Fruit fly (Drosophila melanogaster) whole organism, embryonic: ENCODE measurements around the gene CG13062.

Experiments used
- Atf-2 ChIP-seq: fragments of 200-800 bp; sonication (Bioruptor generic); optimal IDR thresholded peaks from 2 replicates; lab custom pipeline; 2016; ENCODE audit warnings: missing biosample characterization, missing genetic modification characterization
- BEAF-32 ChIP-seq: fragments of 200-800 bp; sonication (Bioruptor generic); optimal IDR thresholded peaks from 3 replicates; lab custom pipeline; 2017; ENCODE audit warnings: missing biosample characterization, missing genetic modification characterization, mild to moderate bottlenecking, moderate library complexity, missing genetic modification reagents
- Bdp1 ChIP-seq: fragments of 200-800 bp; sonication (Bioruptor generic); optimal IDR thresholded peaks from 3 replicates; lab custom pipeline; 2016; ENCODE audit warnings: missing biosample characterization, missing genetic modification characterization
- CG11456 ChIP-seq: fragments of 200-800 bp; sonication (Bioruptor generic); IDR thresholded peaks from 3 replicates; pipeline ENCODE4 v1.3.6; 2022; ENCODE audit warnings: missing biosample characterization, missing genetic modification characterization
- CG13894 ChIP-seq: fragments of 200-800 bp; sonication (Bioruptor generic); optimal IDR thresholded peaks from 3 replicates; lab custom pipeline; 2018; ENCODE audit warnings: missing biosample characterization, mild to moderate bottlenecking, missing genetic modification characterization, moderate library complexity
- CG3847 ChIP-seq: fragments of 200-800 bp; sonication (Bioruptor generic); IDR thresholded peaks from 2 replicates; pipeline ENCODE4 v1.3.6; 2022; ENCODE audit warnings: missing biosample characterization, missing genetic modification characterization
- CG4328 ChIP-seq: fragments of 200-800 bp; sonication (Bioruptor generic); optimal IDR thresholded peaks from 3 replicates; lab custom pipeline; 2017; ENCODE audit warnings: missing biosample characterization, missing genetic modification reagents, missing genetic modification characterization
- CG4404 ChIP-seq: fragments of 200-800 bp; sonication (Bioruptor generic); IDR thresholded peaks from 2 replicates; pipeline ENCODE4 v1.3.6; 2022; ENCODE audit warnings: missing biosample characterization, missing genetic modification characterization
- CG6272 ChIP-seq: fragments of 200-800 bp; sonication (Bioruptor generic); IDR thresholded peaks from 2 replicates; pipeline ENCODE4 v1.3.6; 2022; ENCODE audit warnings: missing biosample characterization, missing genetic modification characterization
- CG6791 ChIP-seq: fragments of 200-800 bp; sonication (Bioruptor generic); IDR thresholded peaks from 3 replicates; pipeline ENCODE4 v1.3.6; 2022; ENCODE audit warnings: missing biosample characterization, missing genetic modification characterization; ENCODE audit not compliant: partially characterized antibody
- CG7963 ChIP-seq: fragments of 200-800 bp; sonication (Bioruptor generic); IDR thresholded peaks from 3 replicates; pipeline ENCODE4 v1.3.6; 2022; ENCODE audit warnings: missing biosample characterization, missing genetic modification characterization; ENCODE audit not compliant: partially characterized antibody
- CG8359 ChIP-seq: fragments of 200-800 bp; sonication (Bioruptor generic); optimal IDR thresholded peaks from 2 replicates; lab custom pipeline; 2017; ENCODE audit warnings: missing biosample characterization, mild to moderate bottlenecking, missing genetic modification characterization, borderline replicate concordance
- D19B ChIP-seq: fragments of 200-800 bp; sonication (Bioruptor generic); optimal IDR thresholded peaks from 2 replicates; lab custom pipeline; 2017; ENCODE audit warnings: missing biosample characterization, mild to moderate bottlenecking, missing genetic modification characterization
- Dll ChIP-seq: fragments of 200-800 bp; sonication (Bioruptor generic); IDR thresholded peaks from 4 replicates; pipeline ENCODE4 v1.3.6; 2022; ENCODE audit warnings: missing biosample characterization, missing genetic modification characterization; ENCODE audit not compliant: partially characterized antibody
- E2f1 ChIP-seq: fragments of 200-800 bp; sonication (Bioruptor generic); IDR thresholded peaks from 2 replicates; pipeline ENCODE4 v1.3.6; 2022; ENCODE audit warnings: missing biosample characterization, missing genetic modification characterization
- E2f2 ChIP-seq: fragments of 200-800 bp; sonication (Bioruptor generic); IDR thresholded peaks from 2 replicates; pipeline ENCODE4 v1.3.6; 2022; ENCODE audit warnings: missing biosample characterization, missing genetic modification characterization
- HHEX ChIP-seq: fragments of 200-800 bp; sonication (Bioruptor generic); optimal IDR thresholded peaks from 3 replicates; lab custom pipeline; 2017; ENCODE audit warnings: missing biosample characterization, mild to moderate bottlenecking, missing genetic modification characterization, missing genetic modification reagents
- HmgD ChIP-seq: fragments of 200-800 bp; sonication (Bioruptor generic); optimal IDR thresholded peaks from 3 replicates; lab custom pipeline; 2016; ENCODE audit warnings: missing biosample characterization, missing genetic modification characterization
- MBD-R2 ChIP-seq: fragments of 200-800 bp; sonication (Bioruptor generic); IDR thresholded peaks from 2 replicates; pipeline ENCODE4 v1.3.6; 2022; ENCODE audit warnings: missing biosample characterization, missing genetic modification characterization
- MTF-1 ChIP-seq: fragments of 200-800 bp; sonication (Bioruptor generic); optimal IDR thresholded peaks from 2 replicates; lab custom pipeline; 2018; ENCODE audit warnings: missing biosample characterization, mild to moderate bottlenecking, missing genetic modification characterization, borderline replicate concordance
- Med ChIP-seq: fragments of 200-800 bp; sonication (Bioruptor generic); peaks from one replicate; lab custom pipeline; 2016; ENCODE audit warnings: missing biosample characterization, missing genetic modification characterization, mild to moderate bottlenecking, inconsistent platforms, moderate library complexity
- Six4 ChIP-seq: fragments of 200-800 bp; sonication (Bioruptor generic); optimal IDR thresholded peaks from 2 replicates; lab custom pipeline; 2016; ENCODE audit warnings: missing biosample characterization, missing genetic modification characterization
- Stat92E ChIP-seq, 3 experiments: fragments of >200 bp in 2 of 3; fragments of 200-800 bp in 1 of 3; sonication (Bioruptor generic) in 1 of 3; optimal IDR thresholded peaks; 2 replicates each; lab custom pipeline; 2017 to 2019; ENCODE audit warnings: missing biosample characterization in 3 of 3, missing genetic modification characterization in 3 of 3, mild to moderate bottlenecking in 1 of 3, moderate library complexity in 1 of 3
- bigmax ChIP-seq: fragments of 200-800 bp; sonication (Bioruptor generic); optimal IDR thresholded peaks from 2 replicates; lab custom pipeline; 2018; ENCODE audit warnings: missing biosample characterization, mild to moderate bottlenecking, missing genetic modification characterization
- chinmo ChIP-seq: fragments of 200-800 bp; sonication (Bioruptor generic); IDR thresholded peaks from 4 replicates; pipeline ENCODE4 v1.3.6; 2022; ENCODE audit warnings: missing biosample characterization, missing genetic modification characterization; ENCODE audit not compliant: partially characterized antibody
- crp ChIP-seq, 2 experiments: fragments of 200-800 bp; sonication (Bioruptor generic); optimal IDR thresholded peaks; 2 replicates in 1 of 2; 3 replicates in 1 of 2; lab custom pipeline; 2017; ENCODE audit warnings: missing biosample characterization in 2 of 2, missing genetic modification characterization in 2 of 2, mild to moderate bottlenecking in 1 of 2, moderate library complexity in 1 of 2
- cwo ChIP-seq: fragments of 200-800 bp; sonication (Bioruptor generic); optimal IDR thresholded peaks from 3 replicates; lab custom pipeline; 2017; ENCODE audit warnings: missing biosample characterization, missing genetic modification characterization, mild to moderate bottlenecking, moderate library complexity, missing genetic modification reagents
- gce ChIP-seq: fragments of 200-800 bp; sonication (Bioruptor generic); IDR thresholded peaks from 3 replicates; pipeline ENCODE4 v1.3.6; 2022; ENCODE audit warnings: missing biosample characterization, missing genetic modification characterization
- gem ChIP-seq: fragments of 200-800 bp; sonication (Bioruptor generic); optimal IDR thresholded peaks from 2 replicates; lab custom pipeline; 2019; ENCODE audit warnings: missing biosample characterization, mild to moderate bottlenecking, missing genetic modification characterization, moderate library complexity
- gfzf ChIP-seq: fragments of 200-800 bp; sonication (Bioruptor generic); optimal IDR thresholded peaks from 2 replicates; lab custom pipeline; 2016; ENCODE audit warnings: missing biosample characterization, mild to moderate bottlenecking, missing genetic modification characterization, moderate library complexity
- kah ChIP-seq: fragments of 200-800 bp; sonication (Bioruptor generic); optimal IDR thresholded peaks from 2 replicates; lab custom pipeline; 2018; ENCODE audit warnings: missing biosample characterization, mild to moderate bottlenecking, missing genetic modification characterization
- knrl ChIP-seq: fragments of 200-800 bp; sonication (Bioruptor generic); IDR thresholded peaks from 3 replicates; pipeline ENCODE4 v1.3.6; 2022; ENCODE audit warnings: missing biosample characterization, missing genetic modification characterization; ENCODE audit not compliant: partially characterized antibody
- lab ChIP-seq: fragments of 200-800 bp; sonication (Bioruptor generic); optimal IDR thresholded peaks from 3 replicates; lab custom pipeline; 2017; ENCODE audit warnings: missing biosample characterization, missing genetic modification characterization, mild to moderate bottlenecking, moderate library complexity, missing genetic modification reagents
- mam ChIP-seq: fragments of 200-800 bp; sonication (Bioruptor generic); optimal IDR thresholded peaks from 3 replicates; lab custom pipeline; 2016; ENCODE audit warnings: missing biosample characterization, missing genetic modification characterization
- nmo ChIP-seq: fragments of 200-800 bp; sonication (Bioruptor generic); optimal IDR thresholded peaks from 2 replicates; lab custom pipeline; 2018; ENCODE audit warnings: missing biosample characterization, mild to moderate bottlenecking, missing genetic modification characterization, moderate library complexity
- oc ChIP-seq: fragments of 200-800 bp; sonication (Bioruptor generic); optimal IDR thresholded peaks from 2 replicates; lab custom pipeline; 2018; ENCODE audit warnings: missing biosample characterization, mild to moderate bottlenecking, missing genetic modification characterization, moderate library complexity
- phol ChIP-seq: fragments of 200-800 bp; sonication (Bioruptor generic); optimal IDR thresholded peaks from 3 replicates; lab custom pipeline; 2018; ENCODE audit warnings: missing biosample characterization, mild to moderate bottlenecking, missing genetic modification characterization, moderate library complexity
- pzg ChIP-seq: fragments of 200-800 bp; sonication (Bioruptor generic); optimal IDR thresholded peaks from 3 replicates; lab custom pipeline; 2018; ENCODE audit warnings: missing biosample characterization, mild to moderate bottlenecking, missing genetic modification characterization, moderate library complexity
- rib ChIP-seq: fragments of 200-800 bp; sonication (Bioruptor generic); IDR thresholded peaks from 2 replicates; pipeline ENCODE4 v1.3.6; 2022; ENCODE audit warnings: missing biosample characterization, missing genetic modification characterization
- salm ChIP-seq: fragments of 200-800 bp; sonication (Bioruptor generic); optimal IDR thresholded peaks from 2 replicates; lab custom pipeline; 2018; ENCODE audit warnings: missing biosample characterization, mild to moderate bottlenecking, missing genetic modification characterization
- schlank ChIP-seq: fragments of 200-800 bp; sonication (Bioruptor generic); optimal IDR thresholded peaks from 2 replicates; lab custom pipeline; 2018; ENCODE audit warnings: missing biosample characterization, mild to moderate bottlenecking, missing genetic modification characterization
- stwl ChIP-seq: fragments of 200-800 bp; sonication (Bioruptor generic); optimal IDR thresholded peaks from 3 replicates; lab custom pipeline; 2018; ENCODE audit warnings: missing biosample characterization, mild to moderate bottlenecking, missing genetic modification characterization, moderate library complexity
- trem ChIP-seq: fragments of 200-800 bp; optimal IDR thresholded peaks from 3 replicates; lab custom pipeline; 2019; ENCODE audit warnings: missing biosample characterization, mild to moderate bottlenecking, missing genetic modification characterization, moderate library complexity
- vvl ChIP-seq: fragments of 200-800 bp; sonication (Bioruptor generic); IDR thresholded peaks from 2 replicates; pipeline ENCODE4 v1.3.6; 2022; ENCODE audit warnings: missing biosample characterization, missing genetic modification characterization
- zen ChIP-seq: fragments of 200-800 bp; sonication (Bioruptor generic); optimal IDR thresholded peaks from 3 replicates; lab custom pipeline; 2018; ENCODE audit warnings: missing biosample characterization, mild to moderate bottlenecking, missing genetic modification characterization, moderate library complexity

The CG13062 gene

DNA sequence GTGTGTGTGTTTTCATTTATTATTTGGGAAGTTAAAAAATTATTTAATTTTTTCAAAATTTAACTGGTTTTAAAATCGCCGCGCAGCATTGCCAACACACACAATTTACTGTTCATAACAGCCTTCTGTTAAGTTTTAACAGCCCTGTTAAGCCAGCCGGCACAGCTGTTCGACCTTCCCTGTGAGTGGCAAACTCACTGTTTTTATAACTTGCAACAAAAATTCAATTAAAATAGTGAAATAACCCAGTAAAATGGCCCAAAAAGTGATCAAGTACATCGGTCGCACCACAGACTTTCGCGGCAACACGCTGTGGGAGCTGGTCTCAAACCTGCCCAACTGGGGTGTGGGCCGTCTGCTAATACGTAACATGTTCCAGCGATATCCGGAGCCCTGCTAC lies 33.8 kb downstream of the CG13062 start, which contains the start of gene mRpS34 (continued):
- no peak for TF ChIP-seq schlank (tag; lab: Kevin White, UChicago)
- no peak for TF ChIP-seq MTF-1 (GFP tag; lab: Kevin White, UChicago)
- peak; percentile 74 for TF ChIP-seq MBD-R2 (GFP tag; lab: Robert Waterston, UW)
- 0 out of 4 replicates have a peak, but pooled peaks have one; percentile 27 for TF ChIP-seq chinmo (GFP tag; lab: Robert Waterston, UW)
- peak; percentile 66 for TF ChIP-seq E2f2 (GFP tag; lab: Robert Waterston, UW)

DNA sequence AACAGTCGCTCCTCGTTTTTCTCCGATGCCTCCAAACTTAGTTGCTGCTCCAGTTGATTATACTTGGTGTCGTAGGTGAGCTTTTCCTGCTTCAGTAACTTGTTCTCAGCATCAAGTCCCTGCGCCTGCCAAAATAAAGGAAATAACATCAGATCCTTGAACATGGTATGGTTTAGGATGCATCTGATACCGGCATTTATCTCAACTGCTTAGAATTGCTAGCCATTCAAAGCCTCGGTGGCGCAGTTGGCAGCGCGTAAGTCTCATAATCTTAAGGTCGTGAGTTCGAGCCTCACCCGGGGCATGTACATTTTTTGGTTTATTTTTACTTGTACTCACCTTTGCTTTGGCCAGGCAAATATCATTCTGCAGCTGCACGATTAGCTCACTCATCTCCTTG lies 35.6 kb downstream of the CG13062 start:
- peak; percentile 5 for TF ChIP-seq Med (GFP tag; lab: Kevin White, UChicago)
- no peak for TF ChIP-seq cwo (GFP tag; lab: Kevin White, UChicago)
- TF ChIP-seq Bdp1 (GFP tag; lab: Kevin White, UChicago) = peak; percentile 95
- 0 out of 3 replicates have a peak, but pooled peaks have one; percentile 43 for TF ChIP-seq CG6791
- TF ChIP-seq CG7963 (GFP tag; lab: Robert Waterston, UW) = 0 out of 3 replicates have a peak, but pooled peaks have one; percentile 8
- TF ChIP-seq E2f1 (GFP tag; lab: Robert Waterston, UW) = no peak
- TF ChIP-seq D19B = no peak
- no peak for TF ChIP-seq bigmax

DNA sequence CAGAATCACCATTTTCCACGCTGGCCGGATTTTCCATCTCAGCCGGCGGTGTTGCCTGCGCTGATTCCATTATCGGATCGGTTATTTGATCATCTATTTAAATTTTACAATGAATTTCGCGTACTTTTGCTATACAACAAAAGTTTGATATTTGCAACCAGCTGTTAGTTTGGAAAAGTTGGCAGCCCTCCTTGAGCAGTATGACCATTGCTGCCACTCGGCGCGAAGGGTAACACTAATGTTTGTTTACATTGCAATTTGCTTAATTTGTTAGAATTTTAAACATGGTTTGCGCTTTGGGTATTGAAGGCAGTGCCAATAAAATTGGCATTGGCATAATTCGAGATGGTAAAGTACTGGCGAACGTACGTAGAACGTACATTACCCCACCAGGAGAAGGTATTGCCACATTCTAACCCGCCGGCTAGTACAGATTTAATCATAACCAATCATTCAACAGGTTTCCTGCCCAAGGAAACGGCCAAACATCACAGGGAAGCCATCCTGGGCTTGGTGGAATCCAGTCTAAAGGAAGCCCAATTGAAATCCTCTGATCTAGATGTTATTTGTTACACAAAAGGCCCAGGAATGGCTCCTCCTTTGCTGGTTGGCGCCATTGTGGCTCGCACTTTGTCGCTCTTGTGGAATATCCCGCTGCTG lies 37.8 kb downstream of the CG13062 start, which contains the start of the genes Golgin104 and Tcs3:
Gene Golgin104, minus strand, starts transcription at position 182 of the 660 bp plus-strand sequence.
Gene Tcs3, plus strand, starts transcription at position 222 of the 660 bp plus-strand sequence.
- TF ChIP-seq CG6272 (no peak), Stat92E (GFP tag; optimal IDR thresholded peaks at IDR 0.05; lab: Kevin White, UChicago) (peak in 1 of 3 experiments; percentile 80), HmgD (GFP tag; lab: Kevin White, UChicago) (no peak), oc (no peak), salm (tag; lab: Kevin White, UChicago) (no peak), HHEX (GFP tag; lab: Kevin White, UChicago) (no peak), crp (GFP tag; optimal IDR thresholded peaks at IDR 0.05; lab: Kevin White, UChicago) (peak; percentile 91 to 96), lab (GFP tag; lab: Kevin White, UChicago) (no peak), mam (no peak), trem (peak; percentile 99), BEAF-32 (GFP tag; lab: Kevin White, UChicago) (peak; percentile 21), CG8359 (GFP tag; lab: Kevin White, UChicago) (no peak), CG11456 (GFP tag; lab: Robert Waterston, UW) (no peak), Six4 (GFP tag; lab: Kevin White, UChicago) (no peak), Atf-2 (GFP tag; lab: Kevin White, UChicago) (no peak), CG13894 (tag; lab: Kevin White, UChicago) (no peak), kah (GFP tag; lab: Kevin White, UChicago) (peak; percentile 52), CG3847 (peak; percentile 41; the same call in 1 of the 2 replicates), phol (tag; lab: Kevin White, UChicago) (peak; percentile 4), pzg (GFP tag; lab: Kevin White, UChicago) (peak; percentile 75), zen (tag; lab: Kevin White, UChicago) (peak; percentile 73), nmo (GFP tag; lab: Kevin White, UChicago) (peak; percentile 8), rib (GFP tag; lab: Robert Waterston, UW) (no peak), gce (GFP tag; lab: Robert Waterston, UW) (no peak), Med (GFP tag; lab: Kevin White, UChicago) (peak; percentile 63), CG4404 (GFP tag; lab: Robert Waterston, UW) (no peak), Dll (GFP tag; lab: Robert Waterston, UW) (peak; percentile 38; the same call in 1 of the 4 replicates), CG4328 (GFP tag; lab: Kevin White, UChicago) (no peak), knrl (GFP tag; lab: Robert Waterston, UW) (no peak), stwl (tag; lab: Kevin White, UChicago) (peak; percentile 75), vvl (GFP tag; lab: Robert Waterston, UW) (peak; percentile 19; the same call in 1 of the 2 replicates), gfzf (GFP tag; lab: Kevin White, UChicago) (peak; percentile 69), gem (tag; lab: Kevin White, UChicago) (no peak)
